Fruit fly (Drosophila melanogaster): ENCODE results near the gene CG14736.

Gene CG14736

DNA sequence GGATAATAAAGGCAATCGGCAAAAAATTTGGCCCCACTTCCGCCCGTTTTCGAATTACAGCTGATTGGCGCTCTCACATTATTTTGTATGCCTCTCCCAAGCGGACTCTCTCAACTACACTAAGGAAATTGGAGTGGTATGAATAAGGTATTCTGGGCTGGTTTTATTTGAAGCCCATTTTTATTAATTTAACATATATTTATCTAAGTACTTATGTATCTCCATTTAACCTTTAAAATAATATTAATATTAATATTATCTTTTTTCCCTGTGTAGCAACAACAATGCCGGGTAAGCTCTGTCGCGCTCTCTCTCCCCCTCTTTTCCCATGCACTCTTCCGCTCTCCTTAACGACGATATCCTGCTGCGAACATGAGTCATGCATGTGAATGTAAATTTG, 38.6 kb downstream of the CG14736 start (continued):
- TF ChIP-seq Adf1 (GFP tag; IDR thresholded peaks at IDR 0.05) = peak; percentile 52
- no peak for TF ChIP-seq trh (GFP tag; optimal IDR thresholded peaks at IDR 0.05)
- TF ChIP-seq CG5245 (GFP tag; optimal IDR thresholded peaks at IDR 0.05) = peak; percentile 18
- no peak for TF ChIP-seq CG3838 (GFP tag; optimal IDR thresholded peaks at IDR 0.05)
- peak; percentile 23 for TF ChIP-seq CG34376 (GFP tag; optimal IDR thresholded peaks at IDR 0.05)
- no peak for TF ChIP-seq MESR4 (GFP tag; optimal IDR thresholded peaks at IDR 0.05)
- peak; percentile 52 for TF ChIP-seq CG30403 (GFP tag; optimal IDR thresholded peaks at IDR 0.05)
- TF ChIP-seq jing (GFP tag; optimal IDR thresholded peaks at IDR 0.05) = peak; percentile 12
- TF ChIP-seq CG8290 (GFP tag; optimal IDR thresholded peaks at IDR 0.05) = no peak
- TF ChIP-seq CG8290 (tag; optimal IDR thresholded peaks at IDR 0.05) = no peak
- peak; percentile 63 for TF ChIP-seq gsb-n (tag; optimal IDR thresholded peaks at IDR 0.05)
- peak; percentile 65 for TF ChIP-seq CG6813 (GFP tag; optimal IDR thresholded peaks at IDR 0.05)
- TF ChIP-seq tna (GFP tag; IDR thresholded peaks at IDR 0.05; ENCODE audit: partially characterized antibody) = no peak
- peak; percentile 59; the same call in 1 of the 2 replicates for TF ChIP-seq CG43689 (GFP tag; IDR thresholded peaks at IDR 0.05)
- TF ChIP-seq Asciz (GFP tag; optimal IDR thresholded peaks at IDR 0.05) = peak; percentile 56
- TF ChIP-seq CG7745 (tag; optimal IDR thresholded peaks at IDR 0.05) = no peak
- no peak for TF ChIP-seq sr (GFP tag; IDR thresholded peaks at IDR 0.05)
- peak; percentile 74 for TF ChIP-seq CG14050 (GFP tag; IDR thresholded peaks at IDR 0.05)
- peak; percentile 91 for TF ChIP-seq ci (GFP tag; IDR thresholded peaks at IDR 0.05)
- TF ChIP-seq BtbVII (GFP tag; optimal IDR thresholded peaks at IDR 0.05) = peak; percentile 68
- peak; percentile 79 for TF ChIP-seq HHEX (GFP tag; optimal IDR thresholded peaks at IDR 0.05)
- TF ChIP-seq CG13775 (GFP tag; optimal IDR thresholded peaks at IDR 0.05) = peak; percentile 48
- peak; percentile 45; the same call in 1 of the 2 replicates for TF ChIP-seq gt (GFP tag; IDR thresholded peaks at IDR 0.05)
- peak; percentile 7 for TF ChIP-seq CG3065 (GFP tag; optimal IDR thresholded peaks at IDR 0.05)
- TF ChIP-seq Hsf (GFP tag; optimal IDR thresholded peaks at IDR 0.05) = no peak
- TF ChIP-seq oc (tag; optimal IDR thresholded peaks at IDR 0.05) = no peak
- TF ChIP-seq CG12659 (GFP tag; optimal IDR thresholded peaks at IDR 0.05) = peak; percentile 77
- TF ChIP-seq CG8359 (GFP tag; optimal IDR thresholded peaks at IDR 0.05; ENCODE audit: borderline replicate concordance) = no peak
- peak; percentile 72 for TF ChIP-seq tap (tag; optimal IDR thresholded peaks at IDR 0.05)
- TF ChIP-seq CG16863 (GFP tag; optimal IDR thresholded peaks at IDR 0.05) = no peak
- no peak for TF ChIP-seq CG10543 (GFP tag; optimal IDR thresholded peaks at IDR 0.05)
- TF ChIP-seq CG2712 (tag; optimal IDR thresholded peaks at IDR 0.05) = no peak
- TF ChIP-seq NFAT (GFP tag; IDR thresholded peaks at IDR 0.05) = peak; percentile 74; the same call in 1 of the 2 replicates
- TF ChIP-seq Hr3 (GFP tag; optimal IDR thresholded peaks at IDR 0.05) = peak; percentile 62
- peak; percentile 57; the same call in 1 of the 2 replicates for TF ChIP-seq dati (GFP tag; IDR thresholded peaks at IDR 0.05)
- peak; percentile 46; the same call in 1 of the 2 replicates for TF ChIP-seq peb (GFP tag; IDR thresholded peaks at IDR 0.05)
- TF ChIP-seq CG11456 (GFP tag; IDR thresholded peaks at IDR 0.05) = peak; percentile 77; the same call in 2 of the 3 replicates
- peak; percentile 64 for TF ChIP-seq CG1233 (GFP tag; optimal IDR thresholded peaks at IDR 0.05)
- TF ChIP-seq dm (GFP tag; optimal IDR thresholded peaks at IDR 0.05) = no peak
- TF ChIP-seq Dbx (GFP tag; IDR thresholded peaks at IDR 0.05) = peak; percentile 83
- TF ChIP-seq cas (GFP tag; IDR thresholded peaks at IDR 0.05) = 0 out of 2 replicates have a peak, but pooled peaks have one; percentile 33
- peak; percentile 70 for TF ChIP-seq ttk (GFP tag; IDR thresholded peaks at IDR 0.05)
- peak; percentile 40 for TF ChIP-seq CG12155 (GFP tag; optimal IDR thresholded peaks at IDR 0.05)
- TF ChIP-seq corto (GFP tag; optimal IDR thresholded peaks at IDR 0.05) = no peak
- TF ChIP-seq CG14014 (GFP tag; IDR thresholded peaks at IDR 0.05) = peak; percentile 82
- peak; percentile 71; the same call in 2 of the 3 replicates for TF ChIP-seq H15 (GFP tag; IDR thresholded peaks at IDR 0.05)
- TF ChIP-seq CG6175 (GFP tag; IDR thresholded peaks at IDR 0.05) = peak; percentile 65; the same call in 2 of the 3 replicates
- 0 out of 3 replicates have a peak, but pooled peaks have one; percentile 19 for TF ChIP-seq z (GFP tag; IDR thresholded peaks at IDR 0.05)
- TF ChIP-seq CG31441 (GFP tag; IDR thresholded peaks at IDR 0.05) = peak; percentile 79
- TF ChIP-seq CTCF (GFP tag; optimal IDR thresholded peaks at IDR 0.05) = no peak
- TF ChIP-seq Dp (GFP tag; optimal IDR thresholded peaks at IDR 0.05) = no peak
- TF ChIP-seq Gug (GFP tag; IDR thresholded peaks at IDR 0.05) = peak; percentile 49; the same call in 3 of the 4 replicates
